Worm (Caenorhabditis elegans): Measurements from ENCODE around the gene F33G12.3.
A peak's percentile ranks its signal among the peaks of the same experiment; 100 is the strongest.

The F33G12.3 gene

DNA sequence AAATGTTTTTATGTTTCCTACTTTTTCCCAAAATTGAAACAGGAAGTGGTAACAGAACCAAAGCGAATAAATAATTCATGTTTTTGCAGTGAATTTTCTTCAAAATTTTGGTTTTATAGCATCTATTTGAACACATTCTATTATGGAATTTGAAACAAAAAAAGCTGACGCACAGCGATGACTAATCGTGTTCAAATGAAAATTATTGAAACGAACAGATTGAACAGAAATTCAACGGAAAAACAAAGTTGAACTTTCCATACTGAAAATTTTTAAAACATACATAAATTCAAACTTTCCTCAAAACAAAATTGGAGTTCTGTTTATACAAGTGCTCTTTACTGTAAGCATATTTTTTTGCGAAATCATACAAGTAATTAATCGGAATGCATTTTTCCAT, 21.9 kb downstream of the F33G12.3 start, which contains the start of gene F59A6.12:
F59A6.12 (minus strand) TSS at position 101 of the 400 bp plus-strand sequence.
- TF ChIP-seq lsy-2 (tag; optimal IDR thresholded peaks at IDR 0.05) (no peak), irx-1 (tag; optimal IDR thresholded peaks at IDR 0.05) (no peak), F16B12.6 (tag; optimal IDR thresholded peaks at IDR 0.05) (no peak)

DNA sequence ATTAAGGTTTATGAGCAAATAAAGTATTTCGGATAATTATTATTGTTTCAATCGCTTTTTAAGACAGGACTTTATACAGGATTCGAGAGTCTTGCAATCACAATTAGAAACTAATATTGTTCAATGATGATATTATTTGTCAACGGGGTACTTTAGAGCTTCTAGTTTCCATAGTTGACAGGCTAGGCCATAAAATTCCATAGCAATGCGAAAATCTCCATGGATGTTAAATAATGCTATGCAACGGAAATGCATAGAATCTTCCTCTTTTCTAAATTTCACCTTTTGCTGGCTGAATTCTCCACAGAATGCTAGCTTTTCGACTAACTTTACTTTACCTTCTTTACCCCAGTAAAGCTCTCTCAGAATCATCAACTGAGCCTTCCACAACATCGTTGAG, 25.8 kb downstream of the F33G12.3 start, which contains the start of gene F59A6.3:
F59A6.3 (plus strand) TSS at position 301 of the 400 bp plus-strand sequence.
- TF ChIP-seq F16B12.6 (tag; optimal IDR thresholded peaks at IDR 0.05) (no peak), pqm-1 (tag; optimal IDR thresholded peaks at IDR 0.05) (no peak), nhr-237 (tag; optimal IDR thresholded peaks at IDR 0.05) (no peak), C16A3.4 (tag; optimal IDR thresholded peaks at IDR 0.05) (no peak), lin-39 (tag; optimal IDR thresholded peaks at IDR 0.05) (no peak), lin-35 (GFP tag; optimal IDR thresholded peaks at IDR 0.05) (no peak), irx-1 (tag; optimal IDR thresholded peaks at IDR 0.05) (no peak), alr-1 (tag; optimal IDR thresholded peaks at IDR 0.05; ENCODE audit: borderline replicate concordance) (no peak), nhr-20 (tag; optimal IDR thresholded peaks at IDR 0.05) (no peak), swsn-7 (tag; optimal IDR thresholded peaks at IDR 0.05) (no peak), dpl-1 (GFP tag; optimal IDR thresholded peaks at IDR 0.05) (no peak), unc-130 (tag; optimal IDR thresholded peaks at IDR 0.05) (no peak), ama-1 (optimal IDR thresholded peaks at IDR 0.05) (no peak), efl-3 (GFP tag; optimal IDR thresholded peaks at IDR 0.05) (no peak), nhr-28 (tag; optimal IDR thresholded peaks at IDR 0.05) (no peak)

DNA sequence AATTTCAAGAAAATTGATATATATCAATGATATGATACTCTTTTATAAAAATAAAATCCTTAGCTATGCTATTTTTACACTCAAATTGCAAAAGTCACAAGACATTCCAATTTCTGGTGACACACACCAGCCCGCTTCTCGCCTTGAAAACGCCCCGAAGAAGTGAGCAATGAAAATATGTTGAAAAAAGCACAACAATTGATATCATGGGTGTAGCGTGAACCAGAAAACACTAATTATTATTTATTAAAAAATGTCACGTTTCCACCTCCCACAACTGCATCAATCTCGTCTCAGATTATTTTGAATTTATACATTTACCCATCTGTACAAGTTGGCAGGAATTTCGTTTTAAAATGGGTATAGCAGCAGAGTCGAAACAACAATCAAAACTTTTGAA, 29.1 kb downstream of the F33G12.3 start, which contains the start of gene F59A6.4:
F59A6.4 (plus strand) TSS at position 301 of the 400 bp plus-strand sequence.
- TF ChIP-seq pax-3 (tag; optimal IDR thresholded peaks at IDR 0.05) (no peak), grh-1 (GFP tag; IDR thresholded peaks at IDR 0.05) (no peak), lsy-2 (tag; optimal IDR thresholded peaks at IDR 0.05) (no peak), alr-1 (tag; optimal IDR thresholded peaks at IDR 0.05; ENCODE audit: borderline replicate concordance) (no peak)

DNA sequence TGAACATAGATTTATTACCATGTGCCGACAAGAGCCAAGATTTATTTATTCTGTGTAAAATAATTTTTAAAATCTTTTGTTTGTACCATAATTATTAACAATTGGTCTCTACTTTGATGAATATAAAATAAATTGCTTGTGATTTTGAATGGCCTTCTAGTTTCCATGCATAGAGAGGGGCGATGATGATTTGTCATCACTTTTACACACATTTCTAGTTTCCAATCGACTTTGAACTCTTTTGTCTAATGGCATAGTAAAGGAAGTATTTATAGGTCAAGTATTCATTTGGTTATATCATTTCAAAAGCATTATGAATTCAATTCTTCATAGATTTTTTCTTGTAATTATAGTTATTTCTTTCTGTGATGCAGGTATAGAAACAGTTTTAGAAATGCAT, 30.2 kb downstream of the F33G12.3 start, which contains the start of gene F59A6.10:
F59A6.10 (plus strand) TSS at position 301 of the 400 bp plus-strand sequence.
- TF ChIP-seq egl-13 (tag; optimal IDR thresholded peaks at IDR 0.05) (no peak), aha-1 (tag; optimal IDR thresholded peaks at IDR 0.05) (no peak), nhr-12 (tag; optimal IDR thresholded peaks at IDR 0.05) (no peak), skn-1 (tag; optimal IDR thresholded peaks at IDR 0.05) (no peak), efl-1 (optimal IDR thresholded peaks at IDR 0.05) (no peak), efl-1 (GFP tag; optimal IDR thresholded peaks at IDR 0.05 in 1 of 2) (no peak), nhr-47 (tag; optimal IDR thresholded peaks at IDR 0.05) (no peak), hpl-2 (GFP tag; optimal IDR thresholded peaks at IDR 0.05) (no peak), F16B12.6 (tag; optimal IDR thresholded peaks at IDR 0.05) (no peak), unc-130 (tag; optimal IDR thresholded peaks at IDR 0.05) (no peak), irx-1 (tag; optimal IDR thresholded peaks at IDR 0.05) (no peak), C04F5.9 (tag; optimal IDR thresholded peaks at IDR 0.05) (no peak), nhr-19 (GFP tag; conservative IDR thresholded peaks at IDR 0.05) (no peak), mab-9 (GFP tag; IDR thresholded peaks at IDR 0.05) (no peak), nhr-85 (tag) (no peak)

DNA sequence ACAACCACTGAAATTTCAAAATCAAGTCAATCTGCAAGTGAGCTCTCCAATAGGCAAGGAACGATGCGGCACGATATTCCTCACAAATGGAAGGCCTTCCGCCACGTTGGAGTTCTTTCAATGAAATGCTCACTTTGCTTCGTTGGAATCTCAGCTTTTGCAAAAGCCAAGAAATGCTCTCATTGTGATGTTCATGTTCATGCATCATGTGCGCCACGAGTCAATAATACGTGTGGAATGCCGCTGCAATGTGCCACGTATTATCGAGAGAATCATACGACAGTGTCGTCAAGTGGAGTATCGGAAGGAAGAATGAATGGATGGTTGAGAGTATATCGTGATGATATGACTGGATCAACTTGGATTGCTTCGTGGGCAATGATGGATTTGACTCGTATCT, 32.0 kb downstream of the F33G12.3 start:
- TF ChIP-seq irx-1 (tag; optimal IDR thresholded peaks at IDR 0.05) (no peak), pax-3 (tag; optimal IDR thresholded peaks at IDR 0.05) (no peak), snu-23 (GFP tag; optimal IDR thresholded peaks at IDR 0.05) (no peak), fkh-8 (tag; optimal IDR thresholded peaks at IDR 0.05) (no peak), ztf-4 (tag; optimal IDR thresholded peaks at IDR 0.05) (no peak), lin-14 (GFP tag; optimal IDR thresholded peaks at IDR 0.05) (no peak), nhr-77 (tag; optimal IDR thresholded peaks at IDR 0.05) (no peak), efl-1 (optimal IDR thresholded peaks at IDR 0.05) (no peak), efl-1 (GFP tag; optimal IDR thresholded peaks at IDR 0.05 in 1 of 2) (peak in 1 of 2 experiments; percentile 94), pag-3 (tag; optimal IDR thresholded peaks at IDR 0.05; ENCODE audit: borderline replicate concordance, insufficient read depth) (no peak)

Data from whole organism, L1 larva.